Worm (Caenorhabditis elegans): ENCODE results near the gene nlp-19.

nlp-19 gene

ce11 chrX:11008052-11008451 lies 49.5 kb downstream of the nlp-19 start, which contains the start of gene del-5:
Gene del-5 (minus strand): TSS chrX:11008181.
- TF ChIP-seq ceh-2 (tag; optimal IDR thresholded peaks at IDR 0.05) (no peak), elt-2 (tag; optimal IDR thresholded peaks at IDR 0.05) (peak; percentile 31)

Measured in whole organism, late embryonic.